Worm (Caenorhabditis elegans) whole organism, L2 larva: ENCODE measurements around the gene sup-10.

Source experiments
- ama-1 ChIP-seq: fragments of 150-350 bp; optimal IDR thresholded peaks from 2 replicates; lab custom pipeline; 2018; ENCODE audit warnings: inconsistent platforms
- ceh-82 ChIP-seq: fragments of 150-350 bp; optimal IDR thresholded peaks from 2 replicates; lab custom pipeline; 2014; ENCODE audit warnings: missing biosample characterization, missing genetic modification characterization
- fos-1 ChIP-seq: fragments of 150-350 bp; optimal IDR thresholded peaks from 2 replicates; lab custom pipeline; 2014; ENCODE audit warnings: missing biosample characterization, missing genetic modification characterization
- mdl-1 ChIP-seq, 2 experiments: fragments of 150-350 bp in 1 of 2; sonication (generic microtip) in 1 of 2; optimal IDR thresholded peaks; 2 replicates each; lab custom pipeline; 2017; ENCODE audit warnings: missing biosample characterization in 2 of 2, missing genetic modification characterization in 2 of 2
- nhr-10 ChIP-seq: sonication (generic microtip); optimal IDR thresholded peaks from 2 replicates; lab custom pipeline; 2017; ENCODE audit warnings: missing biosample characterization, missing genetic modification characterization
- nhr-237 ChIP-seq: fragments of 150-350 bp; optimal IDR thresholded peaks from 2 replicates; lab custom pipeline; 2014; ENCODE audit warnings: missing biosample characterization, missing genetic modification characterization
- snpc-4 ChIP-seq: fragments of 150-350 bp; optimal IDR thresholded peaks from 2 replicates; lab custom pipeline; 2014; ENCODE audit warnings: missing biosample characterization, missing genetic modification characterization
- zag-1 ChIP-seq: fragments of 150-350 bp; optimal IDR thresholded peaks from 2 replicates; lab custom pipeline; 2014; ENCODE audit warnings: missing biosample characterization, missing genetic modification characterization

- no peak for TF ChIP-seq mdl-1 (tag; optimal IDR thresholded peaks at IDR 0.05; lab: Kevin White, UChicago)
- no peak for TF ChIP-seq nhr-237 (tag; lab: Kevin White, UChicago)
- TF ChIP-seq zag-1: no peak
- TF ChIP-seq snpc-4: no peak
- no peak for TF ChIP-seq ceh-82 (tag; lab: Kevin White, UChicago)
- no peak for TF ChIP-seq nhr-10 (tag; lab: Kevin White, UChicago)
- TF ChIP-seq ama-1 (lab: Kevin White, UChicago): no peak
- TF ChIP-seq fos-1: no peak
These were observed 46.1 kb upstream of the sup-10 start for ce11 chrX:17481892-17482515.
